Worm (Caenorhabditis elegans): Measurements from ENCODE around the gene T19D2.13.

ce11 chrX:3952737-3953136 is 10.6 kb upstream of the T19D2.13 start:
- TF ChIP-seq F13H6.1 (tag; optimal IDR thresholded peaks at IDR 0.05) (no peak), lin-11 (tag; optimal IDR thresholded peaks at IDR 0.05) (no peak), elt-2 (tag; optimal IDR thresholded peaks at IDR 0.05) (no peak), gmeb-2 (tag; optimal IDR thresholded peaks at IDR 0.05) (no peak), tbx-2 (tag; optimal IDR thresholded peaks at IDR 0.05) (no peak)
